Worm (Caenorhabditis elegans) whole organism, L3 larva: ENCODE results near the gene W10G11.3.

Experiments
- R02D3.7 ChIP-seq: fragments of 150-350 bp; optimal IDR thresholded peaks from 2 replicates; lab custom pipeline; 2014; ENCODE audit warnings: missing biosample characterization, missing genetic modification characterization
- ZK546.5 ChIP-seq: sonication (generic microtip); optimal IDR thresholded peaks from 2 replicates; lab custom pipeline; 2017; ENCODE audit warnings: missing biosample characterization, missing genetic modification characterization
- aly-2 ChIP-seq: fragments of 150-350 bp; optimal IDR thresholded peaks from 2 replicates; lab custom pipeline; 2014; ENCODE audit warnings: missing biosample characterization, missing genetic modification characterization
- ceh-16 ChIP-seq: sonication (generic microtip); optimal IDR thresholded peaks from 2 replicates; lab custom pipeline; 2017; ENCODE audit warnings: missing biosample characterization, missing genetic modification characterization
- ceh-28 ChIP-seq: fragments of 150-350 bp; optimal IDR thresholded peaks from 2 replicates; lab custom pipeline; 2014; ENCODE audit warnings: missing biosample characterization, missing genetic modification reagents, missing genetic modification characterization
- ceh-82 ChIP-seq: fragments of 150-350 bp; optimal IDR thresholded peaks from 2 replicates; lab custom pipeline; 2014; ENCODE audit warnings: missing biosample characterization, missing genetic modification characterization
- ceh-9 ChIP-seq: sonication (generic microtip); optimal IDR thresholded peaks from 2 replicates; lab custom pipeline; 2018; ENCODE audit warnings: missing biosample characterization, missing genetic modification characterization
- daf-12 ChIP-seq: fragments of 150-350 bp; optimal IDR thresholded peaks from 2 replicates; lab custom pipeline; 2014; ENCODE audit warnings: missing biosample characterization, missing genetic modification reagents, missing genetic modification characterization
- egl-27 ChIP-seq: sonication (generic microtip); optimal IDR thresholded peaks from 4 replicates; lab custom pipeline; 2017; ENCODE audit warnings: missing biosample characterization, missing genetic modification reagents, missing genetic modification characterization
- egl-5 ChIP-seq: fragments of 150-350 bp; optimal IDR thresholded peaks from 2 replicates; lab custom pipeline; 2017; ENCODE audit warnings: missing biosample characterization, missing genetic modification reagents, missing genetic modification characterization, inconsistent platforms
- elt-1 ChIP-seq: fragments of 150-350 bp; optimal IDR thresholded peaks from 2 replicates; lab custom pipeline; 2014; ENCODE audit warnings: missing biosample characterization, missing genetic modification characterization
- elt-2 ChIP-seq: sonication (generic microtip); optimal IDR thresholded peaks from 2 replicates; lab custom pipeline; 2016; ENCODE audit warnings: missing genetic modification reagents, mild to moderate bottlenecking, missing genetic modification characterization, missing compliant biosample characterization
- elt-3 ChIP-seq, 3 experiments: fragments of 150-350 bp in 1 of 3; sonication (generic microtip) in 2 of 3; optimal IDR thresholded peaks; 2 replicates in 2 of 3; 4 replicates in 1 of 3; lab custom pipeline; 2014 to 2017; ENCODE audit warnings: missing biosample characterization in 3 of 3, missing genetic modification characterization in 3 of 3
- fkh-10 ChIP-seq: sonication (generic microtip); optimal IDR thresholded peaks from 2 replicates; lab custom pipeline; 2017; ENCODE audit warnings: missing biosample characterization, missing genetic modification reagents, missing genetic modification characterization
- fkh-2 ChIP-seq: fragments of 150-350 bp; optimal IDR thresholded peaks from 2 replicates; lab custom pipeline; 2014; ENCODE audit warnings: missing biosample characterization, missing genetic modification reagents, missing genetic modification characterization
- fos-1 ChIP-seq: fragments of 150-350 bp; optimal IDR thresholded peaks from 2 replicates; lab custom pipeline; 2014; ENCODE audit warnings: missing biosample characterization, missing genetic modification characterization
- jun-1 ChIP-seq: fragments of 150-350 bp; optimal IDR thresholded peaks from 2 replicates; lab custom pipeline; 2014; ENCODE audit warnings: missing biosample characterization, missing genetic modification reagents, missing genetic modification characterization
- lin-39 ChIP-seq: fragments of 150-350 bp; optimal IDR thresholded peaks from 2 replicates; lab custom pipeline; 2018; ENCODE audit warnings: missing biosample characterization, missing genetic modification reagents, missing genetic modification characterization
- mdl-1 ChIP-seq: fragments of 150-350 bp; optimal IDR thresholded peaks from 2 replicates; lab custom pipeline; 2014; ENCODE audit warnings: missing biosample characterization, missing genetic modification characterization
- mml-1 ChIP-seq: fragments of 150-350 bp; sonication (generic microtip); optimal IDR thresholded peaks from 3 replicates; lab custom pipeline; 2014; ENCODE audit warnings: missing biosample characterization, missing genetic modification characterization
- nfya-1 ChIP-seq: sonication (generic microtip); optimal IDR thresholded peaks from 2 replicates; lab custom pipeline; 2017; ENCODE audit warnings: missing genetic modification characterization, mild to moderate bottlenecking, missing compliant biosample characterization, antibody characterized with exemption, moderate library complexity; ENCODE audit not compliant: insufficient read depth
- nhr-11 ChIP-seq: fragments of 150-350 bp; optimal IDR thresholded peaks from 2 replicates; lab custom pipeline; 2014; ENCODE audit warnings: missing biosample characterization, missing genetic modification characterization
- nhr-12 ChIP-seq: fragments of 150-350 bp; optimal IDR thresholded peaks from 2 replicates; lab custom pipeline; 2014; ENCODE audit warnings: missing biosample characterization, missing genetic modification characterization
- nhr-237 ChIP-seq: fragments of 150-350 bp; optimal IDR thresholded peaks from 2 replicates; lab custom pipeline; 2014; ENCODE audit warnings: missing biosample characterization, missing genetic modification characterization
- nhr-25 ChIP-seq: sonication (generic microtip); optimal IDR thresholded peaks from 2 replicates; lab custom pipeline; 2017; ENCODE audit warnings: missing biosample characterization, missing genetic modification characterization
- nhr-28 ChIP-seq: fragments of 150-350 bp; optimal IDR thresholded peaks from 2 replicates; lab custom pipeline; 2014; ENCODE audit warnings: missing biosample characterization, missing genetic modification characterization
- nhr-76 ChIP-seq: fragments of 150-350 bp; sonication (generic microtip); optimal IDR thresholded peaks from 5 replicates; lab custom pipeline; 2014; ENCODE audit warnings: missing biosample characterization, missing genetic modification characterization
- nhr-77 ChIP-seq: fragments of 150-350 bp; optimal IDR thresholded peaks from 2 replicates; lab custom pipeline; 2014; ENCODE audit warnings: missing biosample characterization, missing genetic modification characterization
- pha-4 ChIP-seq: fragments of 150-350 bp; optimal IDR thresholded peaks from 2 replicates; lab custom pipeline; 2014; ENCODE audit warnings: missing biosample characterization, missing genetic modification reagents, missing genetic modification characterization
- sea-2 ChIP-seq: fragments of 150-350 bp; sonication (generic microtip); optimal IDR thresholded peaks from 4 replicates; lab custom pipeline; 2014; ENCODE audit warnings: missing biosample characterization, missing genetic modification reagents, missing genetic modification characterization
- skn-1 ChIP-seq: fragments of 150-350 bp; optimal IDR thresholded peaks from 2 replicates; lab custom pipeline; 2014; ENCODE audit warnings: missing biosample characterization, missing genetic modification characterization
- snpc-4 ChIP-seq: fragments of 150-350 bp; optimal IDR thresholded peaks from 2 replicates; lab custom pipeline; 2014; ENCODE audit warnings: missing biosample characterization, missing genetic modification characterization
- tbx-2 ChIP-seq: sonication (generic microtip); optimal IDR thresholded peaks from 2 replicates; lab custom pipeline; 2016; ENCODE audit warnings: mild to moderate bottlenecking, missing genetic modification characterization, missing compliant biosample characterization
- unc-62 ChIP-seq: fragments of 150-350 bp; sonication (generic microtip); optimal IDR thresholded peaks from 4 replicates; lab custom pipeline; 2014; ENCODE audit warnings: missing biosample characterization, missing genetic modification reagents, missing genetic modification characterization
- zag-1 ChIP-seq: fragments of 150-350 bp; optimal IDR thresholded peaks from 2 replicates; lab custom pipeline; 2014; ENCODE audit warnings: missing biosample characterization, missing genetic modification characterization
- ztf-11 ChIP-seq: fragments of 150-350 bp; optimal IDR thresholded peaks from 2 replicates; lab custom pipeline; 2014; ENCODE audit warnings: missing biosample characterization, missing genetic modification characterization
- ztf-4 ChIP-seq: fragments of 150-350 bp; optimal IDR thresholded peaks from 2 replicates; lab custom pipeline; 2014; ENCODE audit warnings: missing biosample characterization, missing genetic modification characterization

The W10G11.3 gene

ce11 chrII:3562419-3562818 lies at the start of gene W10G11.3:
TSS of gene W10G11.3 (minus strand) at chrII:3562519.
- no peak for TF ChIP-seq fkh-2 (tag; lab: Kevin White, UChicago)
- no peak for TF ChIP-seq aly-2 (tag; lab: Kevin White, UChicago)
- TF ChIP-seq zag-1 (tag; lab: Kevin White, UChicago), result no peak
- TF ChIP-seq nhr-25 (tag; lab: Kevin White, UChicago), result no peak
- no peak for TF ChIP-seq ztf-11 (tag; lab: Kevin White, UChicago)
- no peak for TF ChIP-seq lin-39 (tag; lab: Kevin White, UChicago)
- TF ChIP-seq nfya-1, result no peak
- TF ChIP-seq nhr-11 (tag; lab: Kevin White, UChicago), result no peak
- no peak for TF ChIP-seq nhr-77
- TF ChIP-seq elt-2 (tag; lab: Kevin White, UChicago), result no peak
- no peak for TF ChIP-seq tbx-2 (tag; lab: Kevin White, UChicago)
- TF ChIP-seq daf-12 (tag; lab: Kevin White, UChicago), result no peak
- no peak for TF ChIP-seq ztf-4 (tag; lab: Kevin White, UChicago)
- no peak for TF ChIP-seq fos-1 (tag; lab: Kevin White, UChicago)
- TF ChIP-seq egl-5 (tag; lab: Kevin White, UChicago), result no peak
- TF ChIP-seq R02D3.7 (tag; lab: Kevin White, UChicago), result no peak
- no peak for TF ChIP-seq ceh-28 (tag; lab: Kevin White, UChicago)
- no peak for TF ChIP-seq ZK546.5 (tag; lab: Kevin White, UChicago)
- TF ChIP-seq elt-3 (tag; optimal IDR thresholded peaks at IDR 0.05; lab: Kevin White, UChicago), result no peak

ce11 chrII:3609764-3610163 lies 47.4 kb upstream of the W10G11.3 start, which contains the start of gene Y49F6A.5:
TSS of gene Y49F6A.5 (minus strand) at chrII:3609864.
- TF ChIP-seq lin-39 (tag; lab: Kevin White, UChicago) (no peak), nhr-12 (tag; lab: Kevin White, UChicago) (no peak), jun-1 (no peak)

- TF ChIP-seq aly-2 (tag; lab: Kevin White, UChicago) (no peak), nhr-237 (no peak), ceh-82 (tag; lab: Kevin White, UChicago) (no peak), egl-27 (tag; lab: Kevin White, UChicago) (no peak), elt-3 (tag; optimal IDR thresholded peaks at IDR 0.05; lab: Kevin White, UChicago) (no peak), pha-4 (no peak), nhr-12 (tag; lab: Kevin White, UChicago) (no peak), mdl-1 (no peak), ceh-16 (tag; lab: Kevin White, UChicago) (no peak), elt-2 (tag; lab: Kevin White, UChicago) (no peak), nfya-1 (no peak)
Observed at ce11 chrII:3604578-3604977, 42.3 kb upstream of the W10G11.3 start.

ce11 chrII:3598721-3599120 lies 36.4 kb upstream of the W10G11.3 start, which contains the start of gene Y49F6A.11:
TSS of gene Y49F6A.11 (minus strand) at chrII:3598821.
- TF ChIP-seq elt-3 (tag; optimal IDR thresholded peaks at IDR 0.05; lab: Kevin White, UChicago) (no peak), pha-4 (no peak), mml-1 (tag; lab: Kevin White, UChicago) (no peak), fos-1 (tag; lab: Kevin White, UChicago) (no peak), nhr-11 (tag; lab: Kevin White, UChicago) (no peak)

ce11 chrII:3595339-3595738 lies 33.0 kb upstream of the W10G11.3 start, which contains the start of gene Y49F6A.12:
TSS of gene Y49F6A.12 (plus strand) at chrII:3595639.
- TF ChIP-seq ceh-28 (tag; lab: Kevin White, UChicago), result no peak
- TF ChIP-seq nhr-237, result no peak
- TF ChIP-seq aly-2 (tag; lab: Kevin White, UChicago), result no peak
- TF ChIP-seq, all 47 proteins: peak for 0

ce11 chrII:3583402-3583801 lies 21.1 kb upstream of the W10G11.3 start, which contains the start of gene srh-60:
TSS of gene srh-60 (plus strand) at chrII:3583702.
- TF ChIP-seq ceh-16 (tag; lab: Kevin White, UChicago), result no peak

ce11 chrII:3581752-3582151 lies 19.4 kb upstream of the W10G11.3 start, which contains the start of gene srh-59:
TSS of gene srh-59 (plus strand) at chrII:3582052.
- no peak for TF ChIP-seq elt-1 (tag; lab: Kevin White, UChicago)
- TF ChIP-seq ztf-4 (tag; lab: Kevin White, UChicago), result no peak
- TF ChIP-seq ZK546.5 (tag; lab: Kevin White, UChicago), result no peak
- no peak for TF ChIP-seq skn-1 (tag; lab: Kevin White, UChicago)
- no peak for TF ChIP-seq unc-62
- no peak for TF ChIP-seq mml-1 (tag; lab: Kevin White, UChicago)
- no peak for TF ChIP-seq sea-2 (GFP tag; lab: Kevin White, UChicago)
- TF ChIP-seq pha-4, result no peak
- TF ChIP-seq ceh-9 (tag; lab: Kevin White, UChicago), result no peak
- TF ChIP-seq fkh-10 (GFP tag; lab: Kevin White, UChicago), result no peak
- TF ChIP-seq nhr-25 (tag; lab: Kevin White, UChicago), result no peak
- TF ChIP-seq snpc-4 (tag; lab: Kevin White, UChicago), result no peak
- TF ChIP-seq nhr-28 (tag; lab: Kevin White, UChicago), result no peak
- no peak for TF ChIP-seq nhr-76 (tag; lab: Kevin White, UChicago)
